Worm (Caenorhabditis elegans): ENCODE measurements around the gene srh-303.

- TF ChIP-seq nhr-12 (tag; optimal IDR thresholded peaks at IDR 0.05) (no peak), lsy-2 (tag; optimal IDR thresholded peaks at IDR 0.05) (no peak), unc-62 (GFP tag; optimal IDR thresholded peaks at IDR 0.05) (no peak)
Measured at ce11 chrV:17845370-17845967, 14.0 kb downstream of the srh-303 start.

Measured in whole organism, mixed stage, embryonic.